Fruit fly (Drosophila melanogaster) whole organism, pupa: ENCODE results near the gene arg.

Source experiments
- CG10348 ChIP-seq: fragments of 200-800 bp; sonication (Bioruptor generic); IDR thresholded peaks from 2 replicates; pipeline ENCODE4 v1.3.6; 2022; ENCODE audit warnings: missing biosample characterization, missing genetic modification characterization
- EcR ChIP-seq: fragments of 200-800 bp; sonication (Bioruptor generic); optimal IDR thresholded peaks from 3 replicates; lab custom pipeline; 2019; ENCODE audit warnings: missing biosample characterization, missing genetic modification characterization, mild to moderate bottlenecking, moderate library complexity, missing genetic modification reagents
- Pif1B ChIP-seq: fragments of 200-800 bp; sonication (Bioruptor generic); optimal IDR thresholded peaks from 3 replicates; lab custom pipeline; 2016; ENCODE audit warnings: missing biosample characterization, missing genetic modification characterization

- no peak for TF ChIP-seq CG10348
- TF ChIP-seq EcR, result no peak
- TF ChIP-seq Pif1B (GFP tag; lab: Kevin White, UChicago), result no peak
These were observed 40.0 kb upstream of the arg start, which contains the start of gene Cyp4g1 for dm6 chrX:469235-469634.
